Fruit fly (Drosophila melanogaster) whole organism: ENCODE data around the gene CG6277.

Experiments used
- psq ChIP-seq: fragments of >200 bp; optimal IDR thresholded peaks from 2 replicates; lab custom pipeline; 2017
- usp ChIP-seq: fragments of >200 bp; optimal IDR thresholded peaks from 2 replicates; lab custom pipeline; 2017; ENCODE audit warnings: missing biosample characterization, missing genetic modification characterization, mixed read lengths

- no peak for TF ChIP-seq psq
- TF ChIP-seq usp (GFP tag; lab: Kevin White, UChicago), result no peak
Observed at dm6 chr3R:27064099-27064498, 41.1 kb upstream of the CG6277 start, which contains the start of gene Nep5.
